Fruit fly (Drosophila melanogaster) whole organism, embryonic: Measurements from ENCODE around the gene Svil.

Experiments
- Atf6 ChIP-seq: fragments of 200-800 bp; sonication (Bioruptor generic); IDR thresholded peaks from 2 replicates; pipeline ENCODE4 v1.3.6; 2022; ENCODE audit warnings: missing biosample characterization, missing genetic modification characterization
- CG13123 ChIP-seq: fragments of 200-800 bp; sonication (Bioruptor generic); optimal IDR thresholded peaks from 2 replicates; lab custom pipeline; 2016; ENCODE audit warnings: missing biosample characterization, missing genetic modification characterization
- CG13775 ChIP-seq: fragments of 200-800 bp; sonication (Bioruptor generic); optimal IDR thresholded peaks from 3 replicates; lab custom pipeline; 2017; ENCODE audit warnings: missing biosample characterization, mild to moderate bottlenecking, missing genetic modification characterization
- CG14710 ChIP-seq: fragments of 200-800 bp; sonication (Bioruptor generic); optimal IDR thresholded peaks from 3 replicates; lab custom pipeline; 2019; ENCODE audit warnings: missing biosample characterization, mild to moderate bottlenecking, missing genetic modification characterization, moderate library complexity
- CG17359 ChIP-seq: fragments of 200-800 bp; sonication (Bioruptor generic); optimal IDR thresholded peaks from 3 replicates; lab custom pipeline; 2018; ENCODE audit warnings: missing biosample characterization, mild to moderate bottlenecking, missing genetic modification characterization, moderate library complexity
- CG18011 ChIP-seq: fragments of 200-800 bp; sonication (Bioruptor generic); optimal IDR thresholded peaks from 2 replicates; lab custom pipeline; 2017; ENCODE audit warnings: missing biosample characterization, missing genetic modification characterization, mild to moderate bottlenecking, moderate library complexity, missing genotype
- CG18764 ChIP-seq: fragments of 200-800 bp; sonication (Bioruptor generic); optimal IDR thresholded peaks from 3 replicates; lab custom pipeline; 2016; ENCODE audit warnings: missing biosample characterization, missing genetic modification characterization
- CG2129 ChIP-seq: fragments of 200-800 bp; sonication (Bioruptor generic); IDR thresholded peaks from 2 replicates; pipeline ENCODE4 v1.3.6; 2022; ENCODE audit warnings: missing biosample characterization, missing genetic modification characterization; ENCODE audit not compliant: partially characterized antibody
- CG32767 ChIP-seq: fragments of 200-800 bp; sonication (Bioruptor generic); IDR thresholded peaks from 2 replicates; pipeline ENCODE4 v1.3.6; 2022; ENCODE audit warnings: missing biosample characterization, missing genetic modification characterization
- CG3281 ChIP-seq: fragments of 200-800 bp; sonication (Bioruptor generic); optimal IDR thresholded peaks from 3 replicates; lab custom pipeline; 2017; ENCODE audit warnings: missing biosample characterization, mild to moderate bottlenecking, missing genetic modification characterization
- CG34422 ChIP-seq: fragments of 200-800 bp; sonication (Bioruptor generic); IDR thresholded peaks from 3 replicates; pipeline ENCODE4 v1.3.6; 2022; ENCODE audit warnings: missing biosample characterization, missing genetic modification characterization
- CG3995 ChIP-seq: fragments of 200-800 bp; sonication (Bioruptor generic); optimal IDR thresholded peaks from 3 replicates; lab custom pipeline; 2016; ENCODE audit warnings: missing biosample characterization, missing genetic modification characterization
- CG4328 ChIP-seq: fragments of 200-800 bp; sonication (Bioruptor generic); optimal IDR thresholded peaks from 3 replicates; lab custom pipeline; 2017; ENCODE audit warnings: missing biosample characterization, missing genetic modification reagents, missing genetic modification characterization
- CG5245 ChIP-seq: fragments of 200-800 bp; sonication (Bioruptor generic); optimal IDR thresholded peaks from 3 replicates; lab custom pipeline; 2016; ENCODE audit warnings: missing biosample characterization, missing genetic modification characterization
- CG8290 ChIP-seq, 3 experiments: fragments of 200-800 bp; sonication (Bioruptor generic); optimal IDR thresholded peaks; 2 replicates each; lab custom pipeline; 2016 to 2019; ENCODE audit warnings: missing biosample characterization in 3 of 3, missing genetic modification characterization in 3 of 3, mild to moderate bottlenecking in 2 of 3, moderate library complexity in 1 of 3
- CG9797 ChIP-seq: fragments of 200-800 bp; sonication (Bioruptor generic); optimal IDR thresholded peaks from 3 replicates; lab custom pipeline; 2018; ENCODE audit warnings: missing biosample characterization, mild to moderate bottlenecking, missing genetic modification characterization
- CG9876 ChIP-seq: fragments of 200-800 bp; sonication (Bioruptor generic); optimal IDR thresholded peaks from 2 replicates; lab custom pipeline; 2016; ENCODE audit warnings: missing biosample characterization, missing genetic modification characterization
- HmgZ ChIP-seq: fragments of 200-800 bp; sonication (Bioruptor generic); optimal IDR thresholded peaks from 2 replicates; lab custom pipeline; 2018; ENCODE audit warnings: missing biosample characterization, mild to moderate bottlenecking, missing genetic modification characterization
- MTF-1 ChIP-seq: fragments of 200-800 bp; sonication (Bioruptor generic); optimal IDR thresholded peaks from 2 replicates; lab custom pipeline; 2018; ENCODE audit warnings: missing biosample characterization, mild to moderate bottlenecking, missing genetic modification characterization, borderline replicate concordance
- Ptx1 ChIP-seq: fragments of 200-800 bp; sonication (Bioruptor generic); IDR thresholded peaks from 2 replicates; pipeline ENCODE4 v1.3.6; 2022; ENCODE audit warnings: missing biosample characterization, missing genetic modification characterization
- al ChIP-seq: fragments of 200-800 bp; sonication (Bioruptor generic); IDR thresholded peaks from 2 replicates; pipeline ENCODE4 v1.3.6; 2022; ENCODE audit warnings: missing biosample characterization, missing genetic modification characterization
- ash1 ChIP-seq: fragments of 200-800 bp; sonication (Bioruptor generic); optimal IDR thresholded peaks from 2 replicates; lab custom pipeline; 2018; ENCODE audit warnings: missing biosample characterization, mild to moderate bottlenecking, missing genetic modification characterization
- az2 ChIP-seq: fragments of 200-800 bp; sonication (Bioruptor generic); optimal IDR thresholded peaks from 3 replicates; lab custom pipeline; 2016; ENCODE audit warnings: missing biosample characterization, missing genetic modification characterization
- dan ChIP-seq: fragments of 200-800 bp; sonication (Bioruptor generic); IDR thresholded peaks from 2 replicates; pipeline ENCODE4 v1.3.6; 2022; ENCODE audit warnings: missing biosample characterization, missing genetic modification characterization
- danr ChIP-seq: fragments of 200-800 bp; sonication (Bioruptor generic); IDR thresholded peaks from 2 replicates; pipeline ENCODE4 v1.3.6; 2022; ENCODE audit warnings: missing biosample characterization, missing genetic modification characterization
- disco-r ChIP-seq: fragments of 200-800 bp; sonication (Bioruptor generic); optimal IDR thresholded peaks from 2 replicates; lab custom pipeline; 2016; ENCODE audit warnings: missing biosample characterization, missing genetic modification characterization
- ewg ChIP-seq: fragments of 200-800 bp; sonication (Bioruptor generic); optimal IDR thresholded peaks from 3 replicates; lab custom pipeline; 2017; ENCODE audit warnings: mild to moderate bottlenecking, missing biosample characterization, missing genetic modification reagents, missing genetic modification characterization
- fd102C ChIP-seq: fragments of 200-800 bp; sonication (Bioruptor generic); optimal IDR thresholded peaks from 2 replicates; lab custom pipeline; 2018; ENCODE audit warnings: missing biosample characterization, mild to moderate bottlenecking, missing genetic modification characterization, moderate library complexity
- fd64A ChIP-seq: fragments of 200-800 bp; sonication (Bioruptor generic); optimal IDR thresholded peaks from 3 replicates; lab custom pipeline; 2018; ENCODE audit warnings: missing biosample characterization, mild to moderate bottlenecking, missing genetic modification characterization
- ftz-f1 ChIP-seq: fragments of 200-800 bp; sonication (Bioruptor generic); optimal IDR thresholded peaks from 2 replicates; lab custom pipeline; 2016; ENCODE audit warnings: missing biosample characterization, missing genetic modification characterization
- hb ChIP-seq: fragments of 200-800 bp; sonication (Bioruptor generic); IDR thresholded peaks from 3 replicates; pipeline ENCODE4 v1.3.6; 2022; ENCODE audit warnings: missing biosample characterization, missing genetic modification characterization; ENCODE audit not compliant: partially characterized antibody
- inv ChIP-seq: fragments of 200-800 bp; sonication (Bioruptor generic); IDR thresholded peaks from 2 replicates; pipeline ENCODE4 v1.3.6; 2022; ENCODE audit warnings: missing biosample characterization, missing genetic modification characterization; ENCODE audit not compliant: partially characterized antibody
- jing ChIP-seq: fragments of 200-800 bp; sonication (Bioruptor generic); optimal IDR thresholded peaks from 2 replicates; lab custom pipeline; 2018; ENCODE audit warnings: missing biosample characterization, mild to moderate bottlenecking, missing genetic modification characterization
- knrl ChIP-seq: fragments of 200-800 bp; sonication (Bioruptor generic); IDR thresholded peaks from 3 replicates; pipeline ENCODE4 v1.3.6; 2022; ENCODE audit warnings: missing biosample characterization, missing genetic modification characterization; ENCODE audit not compliant: partially characterized antibody
- luna ChIP-seq: fragments of 200-800 bp; sonication (Bioruptor generic); optimal IDR thresholded peaks from 2 replicates; lab custom pipeline; 2016; ENCODE audit warnings: missing biosample characterization, missing genetic modification characterization
- mirr ChIP-seq: fragments of 200-800 bp; sonication (Bioruptor generic); optimal IDR thresholded peaks from 3 replicates; lab custom pipeline; 2018; ENCODE audit warnings: missing biosample characterization, mild to moderate bottlenecking, missing genetic modification characterization
- mld ChIP-seq: fragments of 200-800 bp; sonication (Bioruptor generic); IDR thresholded peaks from 3 replicates; pipeline ENCODE4 v1.3.6; 2022; ENCODE audit warnings: missing biosample characterization, missing genetic modification characterization; ENCODE audit not compliant: partially characterized antibody
- nerfin-1 ChIP-seq: fragments of 200-800 bp; sonication (Bioruptor generic); optimal IDR thresholded peaks from 3 replicates; lab custom pipeline; 2019; ENCODE audit warnings: missing biosample characterization, mild to moderate bottlenecking, missing genetic modification characterization, moderate library complexity
- odd ChIP-seq: fragments of 200-800 bp; sonication (Bioruptor generic); optimal IDR thresholded peaks from 2 replicates; lab custom pipeline; 2017; ENCODE audit warnings: missing biosample characterization, mild to moderate bottlenecking, missing genetic modification characterization
- onecut ChIP-seq: fragments of 200-800 bp; sonication (Bioruptor generic); IDR thresholded peaks from 2 replicates; pipeline ENCODE4 v1.3.6; 2022; ENCODE audit warnings: missing biosample characterization, missing genetic modification characterization
- p53 ChIP-seq: fragments of 200-800 bp; sonication (Bioruptor generic); optimal IDR thresholded peaks from 2 replicates; lab custom pipeline; 2016; ENCODE audit warnings: missing biosample characterization, missing genetic modification characterization
- peb ChIP-seq: fragments of 200-800 bp; sonication (Bioruptor generic); IDR thresholded peaks from 2 replicates; pipeline ENCODE4 v1.3.6; 2022; ENCODE audit warnings: missing biosample characterization, missing genetic modification characterization
- repo ChIP-seq: fragments of 200-800 bp; sonication (Bioruptor generic); optimal IDR thresholded peaks from 2 replicates; lab custom pipeline; 2016; ENCODE audit warnings: missing biosample characterization, missing genetic modification characterization
- sens ChIP-seq: fragments of 200-800 bp; sonication (Bioruptor generic); peaks from one replicate; lab custom pipeline; 2016; ENCODE audit warnings: missing biosample characterization, missing genetic modification characterization
- shn ChIP-seq: fragments of 200-800 bp; sonication (Bioruptor generic); optimal IDR thresholded peaks from 3 replicates; lab custom pipeline; 2016; ENCODE audit warnings: missing biosample characterization, missing genetic modification characterization
- so ChIP-seq: fragments of 200-800 bp; sonication (Bioruptor generic); IDR thresholded peaks from 3 replicates; pipeline ENCODE4 v1.3.6; 2022; ENCODE audit warnings: missing biosample characterization, missing genetic modification characterization
- unc-4 ChIP-seq: fragments of 200-800 bp; sonication (Bioruptor generic); IDR thresholded peaks from 2 replicates; pipeline ENCODE4 v1.3.6; 2022; ENCODE audit warnings: missing biosample characterization, missing genetic modification characterization; ENCODE audit not compliant: partially characterized antibody
- z ChIP-seq: fragments of 200-800 bp; sonication (Bioruptor generic); IDR thresholded peaks from 3 replicates; pipeline ENCODE4 v1.3.6; 2022; ENCODE audit warnings: missing biosample characterization, missing genetic modification characterization
- zen ChIP-seq: fragments of 200-800 bp; sonication (Bioruptor generic); optimal IDR thresholded peaks from 3 replicates; lab custom pipeline; 2018; ENCODE audit warnings: missing biosample characterization, mild to moderate bottlenecking, missing genetic modification characterization, moderate library complexity
- zf30C ChIP-seq: fragments of 200-800 bp; sonication (Bioruptor generic); optimal IDR thresholded peaks from 3 replicates; lab custom pipeline; 2018; ENCODE audit warnings: missing biosample characterization, mild to moderate bottlenecking, missing genetic modification characterization

Svil gene

dm6 chr3L:2418769-2419168 lies 41.3 kb downstream of the Svil start (continued):
- peak; percentile 32 for TF ChIP-seq CG8290 (GFP tag; optimal IDR thresholded peaks at IDR 0.05; lab: Kevin White, UChicago)
- peak in 1 of 2 experiments; percentile 64 for TF ChIP-seq CG8290 (tag; optimal IDR thresholded peaks at IDR 0.05; lab: Kevin White, UChicago)
- TF ChIP-seq peb (GFP tag; lab: Robert Waterston, UW) = no peak
- TF ChIP-seq onecut (GFP tag; lab: Robert Waterston, UW) = peak; percentile 71
- TF ChIP-seq fd64A (GFP tag; lab: Kevin White, UChicago) = peak; percentile 78
- TF ChIP-seq z (GFP tag; lab: Robert Waterston, UW) = no peak
- no peak for TF ChIP-seq CG3995 (GFP tag; lab: Kevin White, UChicago)
- peak; percentile 70 for TF ChIP-seq ash1
- TF ChIP-seq mirr (GFP tag; lab: Kevin White, UChicago) = no peak
- no peak for TF ChIP-seq hb (GFP tag; lab: Robert Waterston, UW)
- no peak for TF ChIP-seq CG2129 (GFP tag; lab: Robert Waterston, UW)
- TF ChIP-seq CG18011 (GFP tag; lab: Kevin White, UChicago) = peak; percentile 27
- peak; percentile 71 for TF ChIP-seq az2 (GFP tag; lab: Kevin White, UChicago)
- peak; percentile 27 for TF ChIP-seq odd (GFP tag; lab: Kevin White, UChicago)
- peak; percentile 77 for TF ChIP-seq MTF-1
- TF ChIP-seq CG34422 (GFP tag; lab: Robert Waterston, UW) = peak; percentile 89
- TF ChIP-seq CG32767 (GFP tag; lab: Robert Waterston, UW) = peak; percentile 85
- no peak for TF ChIP-seq p53
- no peak for TF ChIP-seq CG13123 (GFP tag; lab: Kevin White, UChicago)
- TF ChIP-seq al (GFP tag; lab: Robert Waterston, UW) = peak; percentile 81
- TF ChIP-seq CG18764 = peak; percentile 82
- peak; percentile 89 for TF ChIP-seq so
- no peak for TF ChIP-seq inv (GFP tag; lab: Robert Waterston, UW)
- TF ChIP-seq CG13775 (GFP tag; lab: Kevin White, UChicago) = peak; percentile 60
- TF ChIP-seq CG9797 = no peak
- TF ChIP-seq unc-4 (GFP tag; lab: Robert Waterston, UW) = no peak
- no peak for TF ChIP-seq mld (GFP tag; lab: Robert Waterston, UW)
- TF ChIP-seq CG14710 = peak; percentile 85
- peak; percentile 96 for TF ChIP-seq sens (GFP tag; lab: Kevin White, UChicago)
- TF ChIP-seq disco-r (GFP tag; lab: Kevin White, UChicago) = peak; percentile 42
- peak; percentile 43; the same call in 1 of the 2 replicates for TF ChIP-seq danr
- no peak for TF ChIP-seq shn (GFP tag; lab: Kevin White, UChicago)
- TF ChIP-seq knrl (GFP tag; lab: Robert Waterston, UW) = no peak
- TF ChIP-seq luna (GFP tag; lab: Kevin White, UChicago) = no peak
- peak; percentile 76 for TF ChIP-seq zen (tag; lab: Kevin White, UChicago)
- TF ChIP-seq jing (GFP tag; lab: Kevin White, UChicago) = peak; percentile 11
- peak; percentile 90 for TF ChIP-seq Atf6
- peak; percentile 91 for TF ChIP-seq CG17359 (tag; lab: Kevin White, UChicago)
- peak; percentile 82 for TF ChIP-seq Ptx1 (GFP tag; lab: Robert Waterston, UW)
- TF ChIP-seq repo (GFP tag; lab: Kevin White, UChicago) = peak; percentile 78
- peak; percentile 24 for TF ChIP-seq CG4328 (GFP tag; lab: Kevin White, UChicago)
- TF ChIP-seq dan (GFP tag; lab: Robert Waterston, UW) = no peak
- no peak for TF ChIP-seq CG9876
- TF ChIP-seq zf30C (GFP tag; lab: Kevin White, UChicago) = no peak
- TF ChIP-seq ewg (GFP tag; lab: Kevin White, UChicago) = peak; percentile 48
- TF ChIP-seq nerfin-1 (tag; lab: Kevin White, UChicago) = peak; percentile 50
- TF ChIP-seq ftz-f1 (GFP tag; lab: Kevin White, UChicago) = peak; percentile 81
- TF ChIP-seq CG3281 (GFP tag; lab: Kevin White, UChicago) = peak; percentile 90
- TF ChIP-seq CG5245 (GFP tag; lab: Kevin White, UChicago) = peak; percentile 87
- peak; percentile 17 for TF ChIP-seq HmgZ (tag; lab: Kevin White, UChicago)
- TF ChIP-seq fd102C (GFP tag; lab: Kevin White, UChicago) = no peak
